Worm (Caenorhabditis elegans): ENCODE measurements around the gene far-2.

DNA sequence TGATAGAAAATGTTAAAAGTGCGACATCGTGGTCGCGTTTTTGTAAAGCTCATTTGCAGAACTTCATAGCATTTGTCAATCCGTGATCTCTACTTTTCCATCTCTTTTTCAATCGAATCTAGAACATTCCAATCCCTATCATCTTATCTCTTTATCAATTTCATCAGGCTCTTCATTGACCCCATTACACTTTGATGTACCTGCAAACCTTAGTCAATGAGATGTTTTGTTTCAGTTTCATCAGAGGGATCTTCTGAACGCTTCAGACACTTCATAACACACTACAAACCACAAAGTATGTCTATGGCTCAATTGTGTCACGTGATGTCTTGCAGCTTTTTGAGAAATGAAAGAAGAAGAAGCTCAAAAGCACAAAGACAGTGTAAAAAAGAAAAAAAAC lies 1.5 kb downstream of the far-2 start:
- no peak for TF ChIP-seq dpl-1 (GFP tag; optimal IDR thresholded peaks at IDR 0.05)
- no peak for TF ChIP-seq nhr-11 (tag; optimal IDR thresholded peaks at IDR 0.05)
- TF ChIP-seq egl-27 (tag; optimal IDR thresholded peaks at IDR 0.05): no peak
- no peak for TF ChIP-seq mdt-29 (GFP tag; IDR thresholded peaks at IDR 0.05)
- no peak for TF ChIP-seq zfp-3 (GFP tag; conservative IDR thresholded peaks at IDR 0.05)
